Fruit fly (Drosophila melanogaster) whole organism, embryonic: Measurements from ENCODE around the gene Cngl.

Experiments used
- Atf-2 ChIP-seq: fragments of 200-800 bp; sonication (Bioruptor generic); optimal IDR thresholded peaks from 2 replicates; lab custom pipeline; 2016; ENCODE audit warnings: missing biosample characterization, missing genetic modification characterization
- CG12769 ChIP-seq: fragments of 200-800 bp; sonication (Bioruptor generic); optimal IDR thresholded peaks from 2 replicates; lab custom pipeline; 2019; ENCODE audit warnings: missing biosample characterization, mild to moderate bottlenecking, missing genetic modification characterization, moderate library complexity
- CG12942 ChIP-seq: fragments of 200-800 bp; sonication (Bioruptor generic); optimal IDR thresholded peaks from 3 replicates; lab custom pipeline; 2016; ENCODE audit warnings: missing biosample characterization, missing genetic modification characterization
- CG14860 ChIP-seq: fragments of 200-800 bp; sonication (Bioruptor generic); IDR thresholded peaks from 3 replicates; pipeline ENCODE4 v1.3.6; 2022; ENCODE audit warnings: missing biosample characterization, missing genetic modification characterization; ENCODE audit not compliant: partially characterized antibody
- CG15269 ChIP-seq: fragments of 200-800 bp; sonication (Bioruptor generic); optimal IDR thresholded peaks from 2 replicates; lab custom pipeline; 2018; ENCODE audit warnings: missing biosample characterization, mild to moderate bottlenecking, missing genetic modification characterization, moderate library complexity
- CG15601 ChIP-seq: fragments of 200-800 bp; sonication (Bioruptor generic); optimal IDR thresholded peaks from 3 replicates; lab custom pipeline; 2019; ENCODE audit warnings: missing biosample characterization, mild to moderate bottlenecking, missing genetic modification characterization, moderate library complexity
- CG2116 ChIP-seq: fragments of 200-800 bp; sonication (Bioruptor generic); optimal IDR thresholded peaks from 3 replicates; lab custom pipeline; 2018; ENCODE audit warnings: missing biosample characterization, mild to moderate bottlenecking, missing genetic modification characterization
- CG3281 ChIP-seq: fragments of 200-800 bp; sonication (Bioruptor generic); optimal IDR thresholded peaks from 3 replicates; lab custom pipeline; 2017; ENCODE audit warnings: missing biosample characterization, mild to moderate bottlenecking, missing genetic modification characterization
- CG3407 ChIP-seq: fragments of 200-800 bp; sonication (Bioruptor generic); optimal IDR thresholded peaks from 2 replicates; lab custom pipeline; 2018; ENCODE audit warnings: missing biosample characterization, mild to moderate bottlenecking, missing genetic modification characterization
- CG4707 ChIP-seq: fragments of 200-800 bp; sonication (Bioruptor generic); optimal IDR thresholded peaks from 2 replicates; lab custom pipeline; 2018; ENCODE audit warnings: missing biosample characterization, mild to moderate bottlenecking, missing genetic modification characterization, moderate library complexity
- CG4854 ChIP-seq: fragments of 200-800 bp; sonication (Bioruptor generic); optimal IDR thresholded peaks from 2 replicates; lab custom pipeline; 2016; ENCODE audit warnings: missing biosample characterization, missing genetic modification characterization, inconsistent platforms
- CG6654 ChIP-seq: fragments of 200-800 bp; sonication (Bioruptor generic); optimal IDR thresholded peaks from 2 replicates; lab custom pipeline; 2017; ENCODE audit warnings: missing biosample characterization, mild to moderate bottlenecking, missing genetic modification characterization
- CG6683 ChIP-seq: fragments of 200-800 bp; sonication (Bioruptor generic); optimal IDR thresholded peaks from 2 replicates; lab custom pipeline; 2017; ENCODE audit warnings: missing biosample characterization, mild to moderate bottlenecking, missing genetic modification characterization, missing genetic modification reagents
- CG6791 ChIP-seq: fragments of 200-800 bp; sonication (Bioruptor generic); IDR thresholded peaks from 3 replicates; pipeline ENCODE4 v1.3.6; 2022; ENCODE audit warnings: missing biosample characterization, missing genetic modification characterization; ENCODE audit not compliant: partially characterized antibody
- CG7357 ChIP-seq: fragments of 200-800 bp; sonication (Bioruptor generic); IDR thresholded peaks from 3 replicates; pipeline ENCODE4 v1.3.6; 2022; ENCODE audit warnings: missing biosample characterization, missing genetic modification characterization
- CG7839 ChIP-seq: fragments of 200-800 bp; sonication (Bioruptor generic); optimal IDR thresholded peaks from 3 replicates; lab custom pipeline; 2018; ENCODE audit warnings: missing biosample characterization, mild to moderate bottlenecking, missing genetic modification characterization, moderate library complexity
- Camta ChIP-seq: fragments of 200-800 bp; sonication (Bioruptor generic); optimal IDR thresholded peaks from 2 replicates; lab custom pipeline; 2016; ENCODE audit warnings: missing biosample characterization, missing genetic modification characterization
- Dbx ChIP-seq: fragments of 200-800 bp; sonication (Bioruptor generic); IDR thresholded peaks from 3 replicates; pipeline ENCODE4 v1.3.6; 2022; ENCODE audit warnings: missing biosample characterization, missing genetic modification characterization
- Deaf1 ChIP-seq: fragments of 200-800 bp; optimal IDR thresholded peaks from 3 replicates; lab custom pipeline; 2019; ENCODE audit warnings: missing biosample characterization, mild to moderate bottlenecking, missing genetic modification characterization, moderate library complexity
- Doc2 ChIP-seq: fragments of 200-800 bp; sonication (Bioruptor generic); IDR thresholded peaks from 2 replicates; pipeline ENCODE4 v1.3.6; 2022; ENCODE audit warnings: missing biosample characterization, missing genetic modification characterization
- Dp ChIP-seq: fragments of 200-800 bp; sonication (Bioruptor generic); optimal IDR thresholded peaks from 2 replicates; lab custom pipeline; 2018; ENCODE audit warnings: missing biosample characterization, mild to moderate bottlenecking, missing genetic modification characterization, moderate library complexity
- E2f2 ChIP-seq: fragments of 200-800 bp; sonication (Bioruptor generic); IDR thresholded peaks from 2 replicates; pipeline ENCODE4 v1.3.6; 2022; ENCODE audit warnings: missing biosample characterization, missing genetic modification characterization
- ERR ChIP-seq: fragments of 200-800 bp; sonication (Bioruptor generic); optimal IDR thresholded peaks from 2 replicates; lab custom pipeline; 2016; ENCODE audit warnings: missing biosample characterization, missing genetic modification characterization
- Fer2 ChIP-seq: fragments of 200-800 bp; sonication (Bioruptor generic); optimal IDR thresholded peaks from 2 replicates; lab custom pipeline; 2018; ENCODE audit warnings: missing biosample characterization, mild to moderate bottlenecking, missing genetic modification characterization, moderate library complexity
- Gsc ChIP-seq: fragments of 200-800 bp; sonication (Bioruptor generic); IDR thresholded peaks from 2 replicates; pipeline ENCODE4 v1.3.6; 2022; ENCODE audit warnings: missing biosample characterization, missing genetic modification characterization
- Jarid2 ChIP-seq: fragments of 200-800 bp; sonication (Bioruptor generic); optimal IDR thresholded peaks from 3 replicates; lab custom pipeline; 2017; ENCODE audit warnings: mild to moderate bottlenecking, missing biosample characterization, missing genetic modification reagents, missing genetic modification characterization
- Meics ChIP-seq: fragments of 200-800 bp; sonication (Bioruptor generic); optimal IDR thresholded peaks from 2 replicates; lab custom pipeline; 2017; ENCODE audit warnings: missing biosample characterization, mild to moderate bottlenecking, missing genetic modification characterization
- Mrtf ChIP-seq: fragments of 200-800 bp; sonication (Bioruptor generic); IDR thresholded peaks from 3 replicates; pipeline ENCODE4 v1.3.6; 2022; ENCODE audit warnings: missing biosample characterization, missing genetic modification characterization
- NfI ChIP-seq: fragments of 200-800 bp; sonication (Bioruptor generic); optimal IDR thresholded peaks from 3 replicates; lab custom pipeline; 2018; ENCODE audit warnings: missing biosample characterization, mild to moderate bottlenecking, missing genetic modification characterization, moderate library complexity
- Rx ChIP-seq: fragments of 200-800 bp; sonication (Bioruptor generic); IDR thresholded peaks from 2 replicates; pipeline ENCODE4 v1.3.6; 2022; ENCODE audit warnings: missing biosample characterization, missing genetic modification characterization
- Sin3A ChIP-seq: fragments of >200 bp; optimal IDR thresholded peaks from 2 replicates; lab custom pipeline; 2018
- Taf1 ChIP-seq: fragments of 200-800 bp; sonication (Bioruptor generic); IDR thresholded peaks from 2 replicates; pipeline ENCODE4 v1.3.6; 2022; ENCODE audit warnings: missing biosample characterization, missing genetic modification characterization
- Tbp ChIP-seq: fragments of >200 bp; optimal IDR thresholded peaks from 2 replicates; lab custom pipeline; 2018; ENCODE audit warnings: missing biosample characterization, missing genetic modification characterization
- ap ChIP-seq: fragments of 200-800 bp; sonication (Bioruptor generic); IDR thresholded peaks from 2 replicates; pipeline ENCODE4 v1.3.6; 2022; ENCODE audit warnings: missing biosample characterization, missing genetic modification characterization
- bsh ChIP-seq, 2 experiments: fragments of 200-800 bp; sonication (Bioruptor generic); optimal IDR thresholded peaks; 2 replicates each; lab custom pipeline; 2017 to 2018; ENCODE audit warnings: mild to moderate bottlenecking in 2 of 2, missing biosample characterization in 2 of 2, missing genetic modification characterization in 2 of 2, moderate library complexity in 1 of 2
- cad ChIP-seq: fragments of >200 bp; optimal IDR thresholded peaks from 2 replicates; lab custom pipeline; 2017; ENCODE audit warnings: missing biosample characterization, missing genetic modification characterization
- cato ChIP-seq: fragments of 200-800 bp; sonication (Bioruptor generic); optimal IDR thresholded peaks from 2 replicates; lab custom pipeline; 2016; ENCODE audit warnings: missing biosample characterization, missing genetic modification characterization, borderline replicate concordance
- cg ChIP-seq: fragments of 200-800 bp; sonication (Bioruptor generic); optimal IDR thresholded peaks from 3 replicates; lab custom pipeline; 2019; ENCODE audit warnings: missing biosample characterization, mild to moderate bottlenecking, missing genetic modification characterization, moderate library complexity
- dmrt11E ChIP-seq: fragments of 200-800 bp; sonication (Bioruptor generic); optimal IDR thresholded peaks from 3 replicates; lab custom pipeline; 2018; ENCODE audit warnings: missing biosample characterization, mild to moderate bottlenecking, missing genetic modification characterization, moderate library complexity
- emc ChIP-seq: fragments of 200-800 bp; sonication (Bioruptor generic); optimal IDR thresholded peaks from 2 replicates; lab custom pipeline; 2016; ENCODE audit warnings: missing biosample characterization, missing genetic modification characterization
- ems ChIP-seq: fragments of 200-800 bp; sonication (Bioruptor generic); optimal IDR thresholded peaks from 3 replicates; lab custom pipeline; 2016; ENCODE audit warnings: missing biosample characterization, missing genetic modification characterization
- fu2 ChIP-seq: fragments of 200-800 bp; sonication (Bioruptor generic); optimal IDR thresholded peaks from 2 replicates; lab custom pipeline; 2016; ENCODE audit warnings: missing biosample characterization, missing genetic modification characterization
- grau ChIP-seq: fragments of 200-800 bp; optimal IDR thresholded peaks from 3 replicates; lab custom pipeline; 2019; ENCODE audit warnings: missing biosample characterization, mild to moderate bottlenecking, missing genetic modification characterization, moderate library complexity
- grn ChIP-seq: fragments of 200-800 bp; sonication (Bioruptor generic); optimal IDR thresholded peaks from 3 replicates; lab custom pipeline; 2017; ENCODE audit warnings: missing biosample characterization, missing genetic modification characterization
- h ChIP-seq: fragments of >200 bp; optimal IDR thresholded peaks from 2 replicates; lab custom pipeline; 2017
- hth ChIP-seq: fragments of >200 bp; optimal IDR thresholded peaks from 2 replicates; lab custom pipeline; 2017; ENCODE audit warnings: inconsistent platforms
- lmd ChIP-seq: fragments of 200-800 bp; sonication (Bioruptor generic); IDR thresholded peaks from 2 replicates; pipeline ENCODE4 v1.3.6; 2022; ENCODE audit warnings: missing biosample characterization, missing genetic modification characterization
- org-1 ChIP-seq: fragments of 200-800 bp; sonication (Bioruptor generic); optimal IDR thresholded peaks from 2 replicates; lab custom pipeline; 2017; ENCODE audit warnings: missing biosample characterization, missing genetic modification characterization
- pfk ChIP-seq: fragments of 200-800 bp; sonication (Bioruptor generic); optimal IDR thresholded peaks from 2 replicates; lab custom pipeline; 2018; ENCODE audit warnings: missing biosample characterization, mild to moderate bottlenecking, missing genetic modification characterization, moderate library complexity
- pros ChIP-seq: fragments of 200-800 bp; sonication (Bioruptor generic); optimal IDR thresholded peaks from 3 replicates; lab custom pipeline; 2019; ENCODE audit warnings: missing biosample characterization, mild to moderate bottlenecking, missing genetic modification characterization, moderate library complexity
- sob ChIP-seq: fragments of 200-800 bp; sonication (Bioruptor generic); IDR thresholded peaks from 2 replicates; pipeline ENCODE4 v1.3.6; 2022; ENCODE audit warnings: missing biosample characterization, missing genetic modification characterization
- sug ChIP-seq: fragments of 200-800 bp; optimal IDR thresholded peaks from 2 replicates; lab custom pipeline; 2019; ENCODE audit warnings: missing biosample characterization, mild to moderate bottlenecking, missing genetic modification characterization, moderate library complexity
- wdn ChIP-seq: fragments of 200-800 bp; sonication (Bioruptor generic); IDR thresholded peaks from 2 replicates; pipeline ENCODE4 v1.3.6; 2022; ENCODE audit warnings: missing biosample characterization, missing genetic modification characterization

Gene Cngl

dm6 chrX:15364467-15364866, 76.6 kb downstream of the Cngl start:
- TF ChIP-seq CG3407 (GFP tag; lab: Kevin White, UChicago), result no peak
- TF ChIP-seq Dbx (GFP tag; lab: Robert Waterston, UW), result no peak
- TF ChIP-seq org-1 (GFP tag; lab: Kevin White, UChicago), result no peak
- no peak for TF ChIP-seq h (lab: Kevin White, UChicago)
- TF ChIP-seq CG7357 (GFP tag; lab: Robert Waterston, UW), result no peak
- no peak for TF ChIP-seq Meics (GFP tag; lab: Kevin White, UChicago)
- no peak for TF ChIP-seq CG6683
- TF ChIP-seq emc (GFP tag; lab: Kevin White, UChicago), result no peak
- no peak for TF ChIP-seq Deaf1 (tag; lab: Kevin White, UChicago)
- TF ChIP-seq Gsc (GFP tag; lab: Robert Waterston, UW), result no peak
- no peak for TF ChIP-seq Doc2
- no peak for TF ChIP-seq Sin3A (lab: Kevin White, UChicago)
- TF ChIP-seq Taf1 (GFP tag; lab: Robert Waterston, UW), result no peak
- TF ChIP-seq CG12942, result no peak
- TF ChIP-seq ERR (GFP tag; lab: Kevin White, UChicago), result no peak
- TF ChIP-seq Dp (GFP tag; lab: Kevin White, UChicago), result no peak
- TF ChIP-seq CG3281 (GFP tag; lab: Kevin White, UChicago), result peak; percentile 2
- TF ChIP-seq Jarid2 (GFP tag; lab: Kevin White, UChicago), result no peak
- TF ChIP-seq ap (GFP tag; lab: Robert Waterston, UW), result no peak
- TF ChIP-seq CG6654 (GFP tag; lab: Kevin White, UChicago), result peak; percentile 28
- TF ChIP-seq fu2, result no peak
- TF ChIP-seq E2f2 (GFP tag; lab: Robert Waterston, UW), result no peak
- TF ChIP-seq sob, result no peak
- TF ChIP-seq cad (GFP tag; lab: Kevin White, UChicago), result no peak
- TF ChIP-seq grau (tag; lab: Kevin White, UChicago), result peak; percentile 43
- TF ChIP-seq bsh (GFP tag; optimal IDR thresholded peaks at IDR 0.05; lab: Kevin White, UChicago), result peak in 1 of 2 experiments; percentile 55
- TF ChIP-seq wdn, result no peak
- TF ChIP-seq pros (GFP tag; lab: Kevin White, UChicago), result no peak
- no peak for TF ChIP-seq Mrtf (GFP tag; lab: Robert Waterston, UW)
- peak; percentile 42 for TF ChIP-seq dmrt11E (tag; lab: Kevin White, UChicago)
- no peak for TF ChIP-seq CG4854
- no peak for TF ChIP-seq cato (GFP tag; lab: Kevin White, UChicago)
- no peak for TF ChIP-seq Tbp (GFP tag; lab: Kevin White, UChicago)
- peak; percentile 23 for TF ChIP-seq CG7839
- peak; percentile 31 for TF ChIP-seq CG15601 (tag; lab: Kevin White, UChicago)
- no peak for TF ChIP-seq NfI (GFP tag; lab: Kevin White, UChicago)
- no peak for TF ChIP-seq CG6791 (GFP tag; lab: Robert Waterston, UW)
- no peak for TF ChIP-seq Camta (GFP tag; lab: Kevin White, UChicago)
- no peak for TF ChIP-seq CG14860 (GFP tag; lab: Robert Waterston, UW)
- TF ChIP-seq grn (GFP tag; lab: Kevin White, UChicago), result no peak
- no peak for TF ChIP-seq Atf-2
- no peak for TF ChIP-seq lmd (GFP tag; lab: Robert Waterston, UW)
- peak; percentile 18 for TF ChIP-seq CG4707
- no peak for TF ChIP-seq CG2116 (GFP tag; lab: Kevin White, UChicago)
- no peak for TF ChIP-seq Rx
- no peak for TF ChIP-seq pfk (GFP tag; lab: Kevin White, UChicago)
- no peak for TF ChIP-seq sug (tag; lab: Kevin White, UChicago)
- no peak for TF ChIP-seq cg
- TF ChIP-seq hth (lab: Kevin White, UChicago), result no peak
- no peak for TF ChIP-seq ems (GFP tag; lab: Kevin White, UChicago)
- no peak for TF ChIP-seq CG12769 (tag; lab: Kevin White, UChicago)
- no peak for TF ChIP-seq Fer2
- TF ChIP-seq CG15269 (tag; lab: Kevin White, UChicago), result no peak
